Worm (Caenorhabditis elegans): ENCODE measurements around the gene dnj-18.
A peak's percentile ranks its signal among the peaks of the same experiment; 100 is the strongest.

Gene dnj-18

ce11 chrIII:4699922-4700321 lies 2.0 kb downstream of the dnj-18 start, which contains the start of gene sel-13:
sel-13 (minus strand) TSS chrIII:4700224.
- TF ChIP-seq eor-1 (tag; optimal IDR thresholded peaks at IDR 0.05) (no peak), elt-3 (tag; optimal IDR thresholded peaks at IDR 0.05) (no peak), nhr-12 (tag; optimal IDR thresholded peaks at IDR 0.05) (no peak)

ce11 chrIII:4703932-4704454 lies 6.1 kb downstream of the dnj-18 start, which contains the start of the genes clp-2 and mrpl-16:
clp-2 (minus strand) TSS chrIII:4704025.
mrpl-16 (plus strand) TSS chrIII:4704404.
- peak; percentile 53 for TF ChIP-seq nfya-1 (tag; optimal IDR thresholded peaks at IDR 0.05; ENCODE audit: insufficient read depth)
- TF ChIP-seq R02D3.7 (tag; optimal IDR thresholded peaks at IDR 0.05): no peak
- TF ChIP-seq nhr-23 (tag; optimal IDR thresholded peaks at IDR 0.05): peak; percentile 12
- TF ChIP-seq lin-15B (tag; optimal IDR thresholded peaks at IDR 0.05): peak; percentile 43

ce11 chrIII:4705207-4705606 lies 7.3 kb downstream of the dnj-18 start, which contains the start of gene pgap-2:
pgap-2 (plus strand) TSS chrIII:4705507.
- TF ChIP-seq ceh-82 (tag; optimal IDR thresholded peaks at IDR 0.05) (no peak), pqm-1 (tag; optimal IDR thresholded peaks at IDR 0.05) (no peak), fkh-2 (tag; optimal IDR thresholded peaks at IDR 0.05) (no peak), ama-1 (optimal IDR thresholded peaks at IDR 0.05) (no peak), pha-4 (tag; optimal IDR thresholded peaks at IDR 0.05) (no peak), nhr-11 (tag; optimal IDR thresholded peaks at IDR 0.05) (no peak), daf-12 (tag; optimal IDR thresholded peaks at IDR 0.05) (no peak), nhr-76 (tag; optimal IDR thresholded peaks at IDR 0.05) (no peak), unc-62 (GFP tag; optimal IDR thresholded peaks at IDR 0.05) (no peak), hmg-11 (tag; optimal IDR thresholded peaks at IDR 0.05) (no peak), unc-39 (tag; optimal IDR thresholded peaks at IDR 0.05) (no peak), fos-1 (tag; optimal IDR thresholded peaks at IDR 0.05) (no peak)

ce11 chrIII:4706678-4707077 lies 8.8 kb downstream of the dnj-18 start, which contains the start of gene T04A8.13:
T04A8.13 (plus strand) TSS chrIII:4706978.
- TF ChIP-seq snpc-4 (tag; optimal IDR thresholded peaks at IDR 0.05): no peak
- no peak for TF ChIP-seq nhr-25 (tag; optimal IDR thresholded peaks at IDR 0.05)
- TF ChIP-seq ZK546.5 (tag; optimal IDR thresholded peaks at IDR 0.05): no peak
- no peak for TF ChIP-seq nhr-28 (tag; optimal IDR thresholded peaks at IDR 0.05)
- TF ChIP-seq nhr-12 (tag; optimal IDR thresholded peaks at IDR 0.05): no peak
- TF ChIP-seq ztf-4 (tag; optimal IDR thresholded peaks at IDR 0.05): no peak
- TF ChIP-seq unc-39 (tag; optimal IDR thresholded peaks at IDR 0.05): no peak
- TF ChIP-seq nhr-67 (tag; optimal IDR thresholded peaks at IDR 0.05): no peak
- no peak for TF ChIP-seq daf-12 (tag; optimal IDR thresholded peaks at IDR 0.05)
- TF ChIP-seq egl-5 (tag; optimal IDR thresholded peaks at IDR 0.05): no peak
- no peak for TF ChIP-seq tbx-2 (tag; optimal IDR thresholded peaks at IDR 0.05)
- TF ChIP-seq ceh-16 (tag; optimal IDR thresholded peaks at IDR 0.05): no peak

ce11 chrIII:4708909-4709308 lies 11.0 kb downstream of the dnj-18 start, which contains the start of gene T04A8.18:
T04A8.18 (plus strand) TSS chrIII:4709209.
- no peak for TF ChIP-seq ceh-28 (tag; optimal IDR thresholded peaks at IDR 0.05)
- no peak for TF ChIP-seq hmg-11 (tag; optimal IDR thresholded peaks at IDR 0.05)
- no peak for TF ChIP-seq ceh-9 (tag; optimal IDR thresholded peaks at IDR 0.05)
- TF ChIP-seq ceh-16 (tag; optimal IDR thresholded peaks at IDR 0.05): no peak
- TF ChIP-seq nhr-77 (tag; optimal IDR thresholded peaks at IDR 0.05): no peak
- no peak for TF ChIP-seq nhr-237 (tag; optimal IDR thresholded peaks at IDR 0.05)
- TF ChIP-seq sea-2 (GFP tag; optimal IDR thresholded peaks at IDR 0.05): no peak
- TF ChIP-seq mml-1 (tag; optimal IDR thresholded peaks at IDR 0.05): no peak
- no peak for TF ChIP-seq nhr-11 (tag; optimal IDR thresholded peaks at IDR 0.05)
- no peak for TF ChIP-seq eor-1 (tag; optimal IDR thresholded peaks at IDR 0.05)
- no peak for TF ChIP-seq nhr-23 (tag; optimal IDR thresholded peaks at IDR 0.05)
- no peak for TF ChIP-seq nhr-67 (tag; optimal IDR thresholded peaks at IDR 0.05)
- TF ChIP-seq daf-12 (tag; optimal IDR thresholded peaks at IDR 0.05): no peak
- no peak for TF ChIP-seq mdl-1 (tag; optimal IDR thresholded peaks at IDR 0.05)
